Fruit fly (Drosophila melanogaster) whole organism, embryonic: ENCODE measurements around the gene CG33702.

Experiments
- CG10462 ChIP-seq: fragments of 200-800 bp; sonication (Bioruptor generic); optimal IDR thresholded peaks from 2 replicates; lab custom pipeline; 2016; ENCODE audit warnings: missing biosample characterization, missing genetic modification characterization
- CG30431 ChIP-seq: fragments of 200-800 bp; sonication (Bioruptor generic); optimal IDR thresholded peaks from 2 replicates; lab custom pipeline; 2017; ENCODE audit warnings: missing biosample characterization, missing genetic modification characterization
- CG4404 ChIP-seq: fragments of 200-800 bp; sonication (Bioruptor generic); IDR thresholded peaks from 2 replicates; pipeline ENCODE4 v1.3.6; 2022; ENCODE audit warnings: missing biosample characterization, missing genetic modification characterization
- CrebB ChIP-seq: fragments of 200-800 bp; sonication (Bioruptor generic); optimal IDR thresholded peaks from 3 replicates; lab custom pipeline; 2018; ENCODE audit warnings: missing biosample characterization, mild to moderate bottlenecking, missing genetic modification characterization
- Lhr ChIP-seq: fragments of 200-800 bp; sonication (Bioruptor generic); optimal IDR thresholded peaks from 3 replicates; lab custom pipeline; 2017; ENCODE audit warnings: mild to moderate bottlenecking, missing biosample characterization, missing genetic modification reagents, missing genetic modification characterization
- Six4 ChIP-seq: fragments of 200-800 bp; sonication (Bioruptor generic); optimal IDR thresholded peaks from 2 replicates; lab custom pipeline; 2016; ENCODE audit warnings: missing biosample characterization, missing genetic modification characterization
- bigmax ChIP-seq: fragments of 200-800 bp; sonication (Bioruptor generic); optimal IDR thresholded peaks from 2 replicates; lab custom pipeline; 2018; ENCODE audit warnings: missing biosample characterization, mild to moderate bottlenecking, missing genetic modification characterization
- chn ChIP-seq: fragments of 200-800 bp; sonication (Bioruptor generic); optimal IDR thresholded peaks from 2 replicates; lab custom pipeline; 2016; ENCODE audit warnings: missing biosample characterization, missing genetic modification characterization
- hb ChIP-seq: fragments of 200-800 bp; sonication (Bioruptor generic); IDR thresholded peaks from 3 replicates; pipeline ENCODE4 v1.3.6; 2022; ENCODE audit warnings: missing biosample characterization, missing genetic modification characterization; ENCODE audit not compliant: partially characterized antibody
- rib ChIP-seq: fragments of 200-800 bp; sonication (Bioruptor generic); IDR thresholded peaks from 2 replicates; pipeline ENCODE4 v1.3.6; 2022; ENCODE audit warnings: missing biosample characterization, missing genetic modification characterization

DNA sequence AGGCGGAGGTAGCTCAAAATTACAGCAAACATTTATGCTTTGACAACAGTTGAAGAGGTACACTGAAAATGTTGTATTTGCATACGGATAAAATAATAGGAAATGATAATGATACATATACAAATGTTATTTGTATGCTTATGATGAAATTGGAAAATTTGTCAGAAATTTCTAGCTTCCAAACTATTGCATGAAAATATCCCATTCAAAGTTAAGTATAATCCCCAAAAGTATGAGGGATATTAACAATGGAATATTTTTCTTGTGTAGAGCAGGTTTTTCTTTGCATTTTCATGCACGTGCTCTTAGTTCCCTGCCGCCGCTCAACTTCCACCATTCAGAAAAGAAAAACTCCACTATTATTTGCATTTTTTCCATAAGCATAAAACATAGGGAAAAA lies 41.8 kb upstream of the CG33702 start:
- no peak for TF ChIP-seq CG4404
- TF ChIP-seq hb (GFP tag; lab: Robert Waterston, UW) = no peak
- no peak for TF ChIP-seq CG30431 (GFP tag; lab: Kevin White, UChicago)
- no peak for TF ChIP-seq rib (GFP tag; lab: Robert Waterston, UW)
- no peak for TF ChIP-seq bigmax (GFP tag; lab: Kevin White, UChicago)
- TF ChIP-seq CG10462 (GFP tag; lab: Kevin White, UChicago) = no peak
- TF ChIP-seq Six4 (GFP tag; lab: Kevin White, UChicago) = no peak
- no peak for TF ChIP-seq CrebB (tag; lab: Kevin White, UChicago)
- no peak for TF ChIP-seq Lhr (GFP tag; lab: Kevin White, UChicago)
- TF ChIP-seq chn (GFP tag; lab: Kevin White, UChicago) = no peak
